Worm (Caenorhabditis elegans): Measurements from ENCODE around the gene B0457.6.
A peak's percentile ranks its signal among the peaks of the same experiment; 100 is the strongest.

The B0457.6 gene

DNA sequence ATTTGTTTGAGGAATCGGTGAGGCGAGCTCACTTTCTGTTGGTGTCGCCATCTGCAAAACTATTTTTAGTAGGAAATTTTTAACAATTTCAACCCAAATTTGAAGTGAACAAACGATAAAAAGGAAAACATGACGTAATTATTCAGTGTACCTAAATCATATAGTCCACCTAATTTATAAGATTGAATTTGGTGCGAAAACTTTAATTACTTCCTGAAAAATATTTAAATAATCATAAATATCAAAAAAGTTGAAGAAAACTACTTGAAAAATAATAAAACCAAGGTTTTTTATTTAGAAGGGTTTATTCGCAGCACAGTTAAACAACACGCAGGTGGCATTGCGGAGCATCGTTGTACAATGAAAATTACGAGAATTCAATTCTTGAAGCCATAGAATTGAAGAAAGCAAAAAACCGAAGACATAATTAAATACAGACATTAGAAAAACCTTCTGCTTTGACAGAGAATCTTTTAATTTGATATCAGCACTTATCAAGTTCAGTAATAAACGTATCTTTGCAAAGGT lies 51.4 kb downstream of the B0457.6 start, which contains the start of gene tomm-40:
tomm-40 (minus strand) TSS at position 51 of the 528 bp plus-strand sequence.
- TF ChIP-seq pha-4 (tag; optimal IDR thresholded peaks at IDR 0.05) (no peak), lsy-2 (tag; optimal IDR thresholded peaks at IDR 0.05) (peak; percentile 42), ces-1 (GFP tag; optimal IDR thresholded peaks at IDR 0.05) (peak; percentile 20)
